Fruit fly (Drosophila melanogaster) whole organism, prepupa: ENCODE data around the gene mRpL35.

Experiments
- Blimp-1 ChIP-seq: fragments of 200-800 bp; sonication (Bioruptor generic); optimal IDR thresholded peaks from 3 replicates; lab custom pipeline; 2017; ENCODE audit warnings: missing biosample characterization, missing genetic modification characterization, mild to moderate bottlenecking, moderate library complexity, missing genetic modification reagents
- CG10631 ChIP-seq: fragments of 200-800 bp; sonication (Bioruptor generic); optimal IDR thresholded peaks from 2 replicates; lab custom pipeline; 2016; ENCODE audit warnings: missing biosample characterization, missing genetic modification characterization
- CG10669 ChIP-seq: fragments of 200-800 bp; sonication (Bioruptor generic); optimal IDR thresholded peaks from 3 replicates; lab custom pipeline; 2018; ENCODE audit warnings: missing biosample characterization, mild to moderate bottlenecking, missing genetic modification characterization, moderate library complexity
- CG11294 ChIP-seq: fragments of 200-800 bp; sonication (Bioruptor generic); IDR thresholded peaks from 2 replicates; pipeline ENCODE4 v1.3.6; 2022; ENCODE audit warnings: missing biosample characterization, missing genetic modification characterization
- CG11902 ChIP-seq: fragments of 200-800 bp; sonication (Bioruptor generic); optimal IDR thresholded peaks from 3 replicates; lab custom pipeline; 2016; ENCODE audit warnings: missing biosample characterization, missing genetic modification characterization
- CG15336 ChIP-seq: fragments of 200-800 bp; sonication (Bioruptor generic); IDR thresholded peaks from 2 replicates; pipeline ENCODE4 v1.3.6; 2022; ENCODE audit warnings: missing biosample characterization, missing genetic modification characterization
- CG16779 ChIP-seq: fragments of 200-800 bp; sonication (Bioruptor generic); optimal IDR thresholded peaks from 3 replicates; lab custom pipeline; 2017; ENCODE audit warnings: missing biosample characterization, mild to moderate bottlenecking, missing genetic modification characterization
- CG3032 ChIP-seq: fragments of 200-800 bp; optimal IDR thresholded peaks from 2 replicates; lab custom pipeline; 2019; ENCODE audit warnings: missing biosample characterization, mild to moderate bottlenecking, missing genetic modification characterization, moderate library complexity
- CG31627 ChIP-seq: fragments of 200-800 bp; sonication (Bioruptor generic); optimal IDR thresholded peaks from 3 replicates; lab custom pipeline; 2016; ENCODE audit warnings: missing biosample characterization, missing genetic modification characterization
- CG34406 ChIP-seq: fragments of 200-800 bp; sonication (Bioruptor generic); optimal IDR thresholded peaks from 3 replicates; lab custom pipeline; 2016; ENCODE audit warnings: missing biosample characterization, missing genetic modification characterization
- CG3919 ChIP-seq: fragments of 200-800 bp; sonication (Bioruptor generic); optimal IDR thresholded peaks from 3 replicates; lab custom pipeline; 2016; ENCODE audit warnings: missing biosample characterization, missing genetic modification characterization
- CG4318 ChIP-seq: fragments of 200-800 bp; sonication (Bioruptor generic); optimal IDR thresholded peaks from 3 replicates; lab custom pipeline; 2017; ENCODE audit warnings: missing biosample characterization, mild to moderate bottlenecking, missing genetic modification characterization
- CG6163 ChIP-seq: fragments of 200-800 bp; sonication (Bioruptor generic); IDR thresholded peaks from 3 replicates; pipeline ENCODE4 v1.3.6; 2022; ENCODE audit warnings: missing biosample characterization, missing genetic modification characterization
- CG6792 ChIP-seq: fragments of 200-800 bp; sonication (Bioruptor generic); optimal IDR thresholded peaks from 3 replicates; lab custom pipeline; 2016; ENCODE audit warnings: missing biosample characterization, missing genetic modification characterization
- CG6854 ChIP-seq: fragments of 200-800 bp; sonication (Bioruptor generic); optimal IDR thresholded peaks from 2 replicates; lab custom pipeline; 2017; ENCODE audit warnings: missing biosample characterization, mild to moderate bottlenecking, missing genetic modification characterization
- CG8119 ChIP-seq: fragments of 200-800 bp; sonication (Bioruptor generic); IDR thresholded peaks from 3 replicates; pipeline ENCODE4 v1.3.6; 2022; ENCODE audit warnings: missing biosample characterization, missing genetic modification characterization
- CG8319 ChIP-seq: fragments of 200-800 bp; sonication (Bioruptor generic); optimal IDR thresholded peaks from 3 replicates; lab custom pipeline; 2016; ENCODE audit warnings: missing biosample characterization, missing genetic modification characterization
- CG8632 ChIP-seq: fragments of 200-800 bp; sonication (Bioruptor generic); optimal IDR thresholded peaks from 3 replicates; lab custom pipeline; 2016; ENCODE audit warnings: missing biosample characterization, missing genetic modification characterization
- CG9139 ChIP-seq: fragments of 200-800 bp; sonication (Bioruptor generic); optimal IDR thresholded peaks from 3 replicates; lab custom pipeline; 2017; ENCODE audit warnings: missing biosample characterization, mild to moderate bottlenecking, missing genetic modification characterization
- Eip75B ChIP-seq: fragments of 200-800 bp; sonication (Bioruptor generic); optimal IDR thresholded peaks from 3 replicates; lab custom pipeline; 2016; ENCODE audit warnings: missing biosample characterization, missing genetic modification characterization
- Eip78C ChIP-seq: fragments of 200-800 bp; sonication (Bioruptor generic); peaks from one replicate; lab custom pipeline; 2016; ENCODE audit warnings: missing biosample characterization, missing genetic modification characterization
- Ets21C ChIP-seq: fragments of 200-800 bp; sonication (Bioruptor generic); optimal IDR thresholded peaks from 3 replicates; lab custom pipeline; 2016; ENCODE audit warnings: missing biosample characterization, missing genetic modification characterization
- Gug ChIP-seq: fragments of 200-800 bp; sonication (Bioruptor generic); IDR thresholded peaks from 2 replicates; pipeline ENCODE4 v1.3.6; 2022; ENCODE audit warnings: missing biosample characterization, missing genetic modification characterization
- Hr38 ChIP-seq: sonication (Bioruptor generic); optimal IDR thresholded peaks from 2 replicates; lab custom pipeline; 2016; ENCODE audit warnings: missing biosample characterization, missing genetic modification characterization
- Hr39 ChIP-seq: fragments of 200-800 bp; sonication (Bioruptor generic); optimal IDR thresholded peaks from 2 replicates; lab custom pipeline; 2016; ENCODE audit warnings: missing biosample characterization, missing genetic modification characterization
- Hr4 ChIP-seq: fragments of 200-800 bp; sonication (Bioruptor generic); optimal IDR thresholded peaks from 3 replicates; lab custom pipeline; 2016; ENCODE audit warnings: missing biosample characterization, missing genetic modification characterization
- Lpt ChIP-seq: fragments of 200-800 bp; sonication (Bioruptor generic); optimal IDR thresholded peaks from 3 replicates; lab custom pipeline; 2016; ENCODE audit warnings: missing biosample characterization, missing genetic modification characterization
- OdsH ChIP-seq: fragments of 200-800 bp; sonication (Bioruptor generic); optimal IDR thresholded peaks from 3 replicates; lab custom pipeline; 2016; ENCODE audit warnings: missing biosample characterization, missing genetic modification characterization
- Smox ChIP-seq: fragments of 200-800 bp; sonication (Bioruptor generic); optimal IDR thresholded peaks from 3 replicates; lab custom pipeline; 2016; ENCODE audit warnings: missing biosample characterization, missing genetic modification characterization
- Sox15 ChIP-seq: fragments of 200-800 bp; sonication (Bioruptor generic); optimal IDR thresholded peaks from 3 replicates; lab custom pipeline; 2016; ENCODE audit warnings: missing biosample characterization, missing genetic modification characterization
- achi ChIP-seq: fragments of 200-800 bp; sonication (Bioruptor generic); optimal IDR thresholded peaks from 3 replicates; lab custom pipeline; 2016; ENCODE audit warnings: missing biosample characterization, missing genetic modification characterization
- acj6 ChIP-seq: fragments of 200-800 bp; sonication (Bioruptor generic); optimal IDR thresholded peaks from 3 replicates; lab custom pipeline; 2016; ENCODE audit warnings: missing biosample characterization, missing genetic modification characterization
- cyc ChIP-seq: fragments of 200-800 bp; sonication (Bioruptor generic); optimal IDR thresholded peaks from 3 replicates; lab custom pipeline; 2016; ENCODE audit warnings: missing biosample characterization, missing genetic modification characterization
- dac ChIP-seq: fragments of 200-800 bp; sonication (Bioruptor generic); optimal IDR thresholded peaks from 2 replicates; lab custom pipeline; 2017; ENCODE audit warnings: missing biosample characterization, mild to moderate bottlenecking, missing genetic modification characterization
- dsx ChIP-seq: fragments of 200-800 bp; optimal IDR thresholded peaks from 3 replicates; lab custom pipeline; 2019; ENCODE audit warnings: missing biosample characterization, mild to moderate bottlenecking, missing genetic modification characterization, moderate library complexity; ENCODE audit not compliant: poor library complexity, severe bottlenecking
- eg ChIP-seq: fragments of 200-800 bp; sonication (Bioruptor generic); IDR thresholded peaks from 3 replicates; pipeline ENCODE4 v1.3.6; 2022; ENCODE audit warnings: missing biosample characterization, missing genetic modification characterization
- fd59A ChIP-seq: fragments of 200-800 bp; sonication (Bioruptor generic); optimal IDR thresholded peaks from 2 replicates; lab custom pipeline; 2017; ENCODE audit warnings: missing biosample characterization, mild to moderate bottlenecking, missing genetic modification characterization, missing genetic modification reagents
- fkh ChIP-seq: fragments of 200-800 bp; sonication (Bioruptor generic); optimal IDR thresholded peaks from 3 replicates; lab custom pipeline; 2017; ENCODE audit warnings: missing biosample characterization, mild to moderate bottlenecking, missing genetic modification characterization, moderate library complexity
- lz ChIP-seq: fragments of 200-800 bp; sonication (Bioruptor generic); optimal IDR thresholded peaks from 3 replicates; lab custom pipeline; 2016; ENCODE audit warnings: missing biosample characterization, missing genetic modification characterization
- net ChIP-seq: fragments of 200-800 bp; sonication (Bioruptor generic); optimal IDR thresholded peaks from 3 replicates; lab custom pipeline; 2016; ENCODE audit warnings: missing biosample characterization, missing genetic modification characterization
- pdm3 ChIP-seq: fragments of 200-800 bp; sonication (Bioruptor generic); optimal IDR thresholded peaks from 3 replicates; lab custom pipeline; 2016; ENCODE audit warnings: missing biosample characterization, missing genetic modification characterization
- spab ChIP-seq: fragments of 200-800 bp; sonication (Bioruptor generic); optimal IDR thresholded peaks from 2 replicates; lab custom pipeline; 2017; ENCODE audit warnings: missing biosample characterization, mild to moderate bottlenecking, missing genetic modification characterization, missing genetic modification reagents
- ss ChIP-seq, 2 experiments: fragments of 200-800 bp; sonication (Bioruptor generic); optimal IDR thresholded peaks; 2 replicates in 1 of 2; 3 replicates in 1 of 2; lab custom pipeline; 2017 to 2018; ENCODE audit warnings: mild to moderate bottlenecking in 2 of 2, missing biosample characterization in 2 of 2, missing genetic modification characterization in 2 of 2, moderate library complexity in 1 of 2
- svp ChIP-seq: fragments of 200-800 bp; sonication (Bioruptor generic); peaks from one replicate; lab custom pipeline; 2016; ENCODE audit warnings: missing biosample characterization, missing genetic modification characterization
- topi ChIP-seq: fragments of 200-800 bp; sonication (Bioruptor generic); optimal IDR thresholded peaks from 3 replicates; lab custom pipeline; 2016; ENCODE audit warnings: missing biosample characterization, missing genetic modification characterization
- vri ChIP-seq: fragments of 200-800 bp; sonication (Bioruptor generic); optimal IDR thresholded peaks from 3 replicates; lab custom pipeline; 2016; ENCODE audit warnings: missing biosample characterization, mild to moderate bottlenecking, missing genetic modification characterization

The mRpL35 gene

dm6 chr3R:22041625-22042282, 18.4 kb downstream of the mRpL35 start, which contains the start of gene how (continued):
- TF ChIP-seq OdsH (peak; percentile 13), topi (GFP tag; lab: Kevin White, UChicago) (peak; percentile 44), CG8119 (GFP tag; lab: Robert Waterston, UW) (peak; percentile 36; the same call in 1 of the 3 replicates), Hr4 (GFP tag; lab: Kevin White, UChicago) (peak; percentile 47), CG34406 (peak; percentile 46), vri (no peak), spab (GFP tag; lab: Kevin White, UChicago) (no peak), CG8319 (GFP tag; lab: Kevin White, UChicago) (no peak), Lpt (GFP tag; lab: Kevin White, UChicago) (peak; percentile 27)

- TF ChIP-seq topi (GFP tag; lab: Kevin White, UChicago), result no peak
- TF ChIP-seq Hr4 (GFP tag; lab: Kevin White, UChicago), result no peak
- no peak for TF ChIP-seq Blimp-1 (GFP tag; lab: Kevin White, UChicago)
- TF ChIP-seq fd59A (GFP tag; lab: Kevin White, UChicago), result no peak
- TF ChIP-seq CG10631 (GFP tag; lab: Kevin White, UChicago), result no peak
- TF ChIP-seq CG31627 (GFP tag; lab: Kevin White, UChicago), result no peak
- no peak for TF ChIP-seq lz (GFP tag; lab: Kevin White, UChicago)
- no peak for TF ChIP-seq CG3919
- no peak for TF ChIP-seq Hr38 (GFP tag; lab: Kevin White, UChicago)
- no peak for TF ChIP-seq OdsH
- no peak for TF ChIP-seq CG8632 (GFP tag; lab: Kevin White, UChicago)
- no peak for TF ChIP-seq pdm3 (GFP tag; lab: Kevin White, UChicago)
- TF ChIP-seq acj6 (GFP tag; lab: Kevin White, UChicago), result no peak
- TF ChIP-seq Smox (GFP tag; lab: Kevin White, UChicago), result no peak
- no peak for TF ChIP-seq dac
- TF ChIP-seq Eip75B (GFP tag; lab: Kevin White, UChicago), result no peak
- TF ChIP-seq cyc (GFP tag; lab: Kevin White, UChicago), result no peak
- TF ChIP-seq CG16779, result no peak
- no peak for TF ChIP-seq Gug (GFP tag; lab: Robert Waterston, UW)
- TF ChIP-seq Sox15, result no peak
- no peak for TF ChIP-seq spab (GFP tag; lab: Kevin White, UChicago)
- TF ChIP-seq vri, result no peak
- no peak; the same call in 2 of the 3 replicates for TF ChIP-seq CG6163 (GFP tag; lab: Robert Waterston, UW)
- no peak for TF ChIP-seq CG6792 (GFP tag; lab: Kevin White, UChicago)
- TF ChIP-seq fkh (GFP tag; lab: Kevin White, UChicago), result no peak
- TF ChIP-seq ss (GFP tag; optimal IDR thresholded peaks at IDR 0.05; lab: Kevin White, UChicago), result peak in 1 of 2 experiments; percentile 2
- peak; percentile 74 for TF ChIP-seq achi (GFP tag; lab: Kevin White, UChicago)
- peak; percentile 0 for TF ChIP-seq dsx (GFP tag; lab: Kevin White, UChicago)
- TF ChIP-seq CG8119 (GFP tag; lab: Robert Waterston, UW), result no peak
- TF ChIP-seq CG11902 (GFP tag; lab: Kevin White, UChicago), result no peak
- TF ChIP-seq net (GFP tag; lab: Kevin White, UChicago), result no peak
- no peak for TF ChIP-seq CG4318
- no peak for TF ChIP-seq svp (GFP tag; lab: Kevin White, UChicago)
- no peak for TF ChIP-seq CG34406
- no peak for TF ChIP-seq Hr39 (GFP tag; lab: Kevin White, UChicago)
- TF ChIP-seq CG15336 (GFP tag; lab: Robert Waterston, UW), result 0 out of 2 replicates have a peak, but pooled peaks have one; percentile 8
- TF ChIP-seq eg (GFP tag; lab: Robert Waterston, UW), result no peak
- TF ChIP-seq Ets21C (GFP tag; lab: Kevin White, UChicago), result no peak
- peak; percentile 71 for TF ChIP-seq Eip78C (GFP tag; lab: Kevin White, UChicago)
- TF ChIP-seq CG11294 (GFP tag; lab: Robert Waterston, UW), result no peak
- TF ChIP-seq CG10669, result no peak
- no peak for TF ChIP-seq CG3032
- no peak for TF ChIP-seq CG9139 (GFP tag; lab: Kevin White, UChicago)
- TF ChIP-seq CG6854 (GFP tag; lab: Kevin White, UChicago), result no peak
- TF ChIP-seq, all 60 proteins: peak for 5
Measured at dm6 chr3R:22042283-22042875, 19.1 kb downstream of the mRpL35 start.
